Fruit fly (Drosophila melanogaster) whole organism: ENCODE data around the gene sim.

Experiments used
- CG8478 ChIP-seq: fragments of >200 bp; optimal IDR thresholded peaks from 2 replicates; lab custom pipeline; 2018; ENCODE audit warnings: inconsistent platforms
- psq ChIP-seq: fragments of >200 bp; optimal IDR thresholded peaks from 2 replicates; lab custom pipeline; 2017
- usp ChIP-seq: fragments of >200 bp; optimal IDR thresholded peaks from 2 replicates; lab custom pipeline; 2017; ENCODE audit warnings: missing biosample characterization, missing genetic modification characterization, mixed read lengths

dm6 chr3R:13017623-13018036, 39.9 kb upstream of the sim start:
- TF ChIP-seq psq (lab: Kevin White, UChicago) (no peak), CG8478 (lab: Kevin White, UChicago) (no peak), usp (no peak)
